Worm (Caenorhabditis elegans): ENCODE measurements around the gene T05C12.9.

The T05C12.9 gene

DNA sequence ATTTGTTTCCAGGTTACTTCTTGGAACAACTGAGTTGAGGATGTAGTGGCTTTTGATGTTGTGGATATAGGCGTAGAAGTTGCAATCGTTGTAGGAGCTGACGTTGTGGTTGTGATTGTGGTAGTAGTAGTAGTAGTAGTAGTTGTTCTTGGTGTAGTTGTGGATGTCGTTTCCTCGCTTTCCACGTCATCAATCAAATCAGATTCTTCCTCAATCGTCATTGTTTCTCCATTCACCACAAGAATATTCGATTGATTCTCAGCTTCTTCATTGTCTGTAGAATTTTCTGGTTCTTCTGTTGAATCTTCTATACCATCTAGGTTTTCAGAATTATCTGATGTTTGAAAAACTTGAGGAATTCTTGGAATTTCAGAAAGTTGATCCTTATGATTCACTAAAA lies 14.4 kb downstream of the T05C12.9 start:
- TF ChIP-seq hmg-1.2 (GFP tag; IDR thresholded peaks at IDR 0.05): no peak
- no peak for TF ChIP-seq egl-18 (GFP tag; IDR thresholded peaks at IDR 0.05)
- TF ChIP-seq Y79H2A.3 (GFP tag; conservative IDR thresholded peaks at IDR 0.05): no peak
- no peak for TF ChIP-seq F23B12.7 (tag; optimal IDR thresholded peaks at IDR 0.05; ENCODE audit: insufficient read depth)
- no peak for TF ChIP-seq fkh-3 (tag; optimal IDR thresholded peaks at IDR 0.05)

DNA sequence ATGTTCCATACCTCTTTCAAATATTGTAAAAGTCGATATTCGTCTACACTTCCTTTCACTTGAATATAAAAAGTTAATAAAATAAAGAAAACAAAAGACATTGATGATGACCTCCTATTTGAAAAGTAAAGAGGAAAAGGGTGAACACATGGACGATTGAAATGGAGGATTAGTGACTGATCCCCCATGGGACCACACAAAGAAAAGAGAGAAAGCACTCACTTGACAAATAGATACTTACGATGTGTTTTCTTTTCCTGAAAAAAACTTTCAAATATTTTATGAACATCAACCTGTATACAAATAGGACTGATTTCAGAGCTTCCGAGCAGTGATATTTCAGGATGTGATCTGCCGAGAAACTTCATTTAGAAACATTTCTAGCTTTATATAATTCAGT lies 15.9 kb downstream of the T05C12.9 start, which contains the start of gene acr-14:
Gene acr-14, minus strand, starts transcription at position 101 of the 400 bp plus-strand sequence.
- TF ChIP-seq sptf-2 (GFP tag; optimal IDR thresholded peaks at IDR 0.05) (no peak), madf-6 (GFP tag; IDR thresholded peaks at IDR 0.05) (no peak)

DNA sequence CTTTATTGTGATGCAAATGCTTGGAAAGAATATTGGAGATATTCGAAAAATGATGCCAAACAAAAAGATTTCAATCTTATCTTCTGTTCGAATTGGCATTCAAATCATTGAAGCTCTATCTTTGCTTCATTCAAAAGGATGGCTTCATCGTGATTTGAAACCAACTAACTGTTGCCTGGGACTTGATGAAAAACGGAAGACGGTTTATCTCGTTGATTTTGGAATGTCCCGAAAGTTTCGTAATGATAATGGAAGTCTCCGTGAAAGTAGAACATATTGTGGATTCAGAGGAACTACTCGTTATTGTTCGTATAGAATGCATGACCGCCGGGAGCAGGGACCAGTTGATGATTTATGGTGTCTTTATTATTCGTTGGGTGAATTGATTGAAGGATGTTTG lies 18.9 kb downstream of the T05C12.9 start:
- TF ChIP-seq aptf-2 (GFP tag; conservative IDR thresholded peaks at IDR 0.05): no peak
- TF ChIP-seq F39B2.1 (GFP tag; IDR thresholded peaks at IDR 0.05): no peak
- TF ChIP-seq mes-4 (tag; optimal IDR thresholded peaks at IDR 0.05): no peak
- no peak for TF ChIP-seq nfyb-1 (GFP tag; IDR thresholded peaks at IDR 0.05)
- no peak for TF ChIP-seq ztf-6 (GFP tag; IDR thresholded peaks at IDR 0.05)
- no peak for TF ChIP-seq F37B4.10 (GFP tag; IDR thresholded peaks at IDR 0.05)
- TF ChIP-seq cebp-1 (GFP tag; IDR thresholded peaks at IDR 0.05): no peak
- no peak for TF ChIP-seq cebp-1 (tag; optimal IDR thresholded peaks at IDR 0.05)
- no peak for TF ChIP-seq hmg-20 (GFP tag; IDR thresholded peaks at IDR 0.05)
- no peak for TF ChIP-seq chd-7 (tag; optimal IDR thresholded peaks at IDR 0.05)
- no peak for TF ChIP-seq nfya-2 (GFP tag; IDR thresholded peaks at IDR 0.05)
- no peak for TF ChIP-seq ceh-27 (GFP tag; optimal IDR thresholded peaks at IDR 0.05)

DNA sequence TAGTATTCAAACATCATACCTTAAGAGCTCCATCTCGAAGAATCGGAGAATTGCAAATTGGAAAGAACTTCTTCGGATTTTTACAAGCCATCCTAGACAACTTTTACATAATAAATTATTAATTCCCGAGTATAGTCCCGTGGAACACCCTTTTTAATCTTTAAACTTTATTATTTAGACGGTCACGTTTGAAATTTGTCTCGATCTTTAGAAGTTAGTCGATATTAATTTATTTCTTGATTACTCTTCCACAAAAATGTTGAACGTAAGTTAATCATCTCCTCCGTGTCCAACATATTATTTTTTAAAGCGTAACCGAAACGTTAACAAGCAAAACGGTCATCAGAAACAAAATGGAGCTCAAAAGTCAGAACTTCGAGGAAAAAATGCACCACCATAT lies 19.6 kb downstream of the T05C12.9 start, which contains the start of the genes decr-1.3 and T05C12.1:
Gene decr-1.3, minus strand, starts transcription at position 101 of the 400 bp plus-strand sequence.
Gene T05C12.1, plus strand, starts transcription at position 232 of the 400 bp plus-strand sequence.
- TF ChIP-seq ztf-28 (GFP tag; IDR thresholded peaks at IDR 0.05) (no peak), nhr-179 (tag; optimal IDR thresholded peaks at IDR 0.05) (no peak), dpl-1 (GFP tag; optimal IDR thresholded peaks at IDR 0.05) (no peak), nhr-120 (GFP tag; IDR thresholded peaks at IDR 0.05) (no peak), nhr-90 (tag; optimal IDR thresholded peaks at IDR 0.05) (no peak), mel-28 (tag; optimal IDR thresholded peaks at IDR 0.05; ENCODE audit: borderline replicate concordance) (no peak), gei-17 (GFP tag; optimal IDR thresholded peaks at IDR 0.05) (no peak), tbx-9 (tag; optimal IDR thresholded peaks at IDR 0.05; ENCODE audit: borderline replicate concordance) (no peak), madf-6 (GFP tag; IDR thresholded peaks at IDR 0.05) (no peak), bed-1 (GFP tag; IDR thresholded peaks at IDR 0.05) (no peak), fkh-3 (tag; optimal IDR thresholded peaks at IDR 0.05) (no peak), Y53F4B.3 (GFP tag; IDR thresholded peaks at IDR 0.05) (no peak), C17E4.6 (GFP tag; IDR thresholded peaks at IDR 0.05) (no peak), cebp-1 (GFP tag; IDR thresholded peaks at IDR 0.05) (no peak), cebp-1 (tag; optimal IDR thresholded peaks at IDR 0.05) (no peak), sptf-2 (GFP tag; optimal IDR thresholded peaks at IDR 0.05) (no peak), hsf-1 (GFP tag; IDR thresholded peaks at IDR 0.05) (no peak), Y56A3A.18 (GFP tag; IDR thresholded peaks at IDR 0.05) (no peak), snpc-1.1 (tag; optimal IDR thresholded peaks at IDR 0.05; ENCODE audit: insufficient read depth) (no peak), atf-7 (tag; optimal IDR thresholded peaks at IDR 0.05) (no peak), B0336.3 (GFP tag; IDR thresholded peaks at IDR 0.05) (no peak)

Measured in whole organism, young adult.